Worm (Caenorhabditis elegans): Measurements from ENCODE around the gene ttr-33.

DNA sequence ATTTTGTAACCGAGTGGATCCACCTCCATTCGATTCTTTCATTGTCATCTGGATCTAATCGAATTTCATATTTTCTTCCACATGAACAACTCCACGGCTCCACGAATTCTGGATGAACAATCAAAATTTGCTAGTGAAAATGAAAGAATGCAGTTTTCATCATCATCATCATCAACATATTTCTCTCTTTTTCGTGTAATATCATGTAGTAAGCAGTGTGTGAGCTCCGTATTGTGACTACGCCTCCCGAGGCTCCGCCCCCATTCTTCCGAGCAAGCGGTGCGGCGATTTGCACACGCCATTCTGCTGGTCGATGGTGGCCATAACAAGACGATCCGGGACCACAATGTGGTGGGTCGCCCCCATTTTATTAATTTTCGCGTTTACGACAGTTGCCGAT lies 39.6 kb downstream of the ttr-33 start, which contains the start of gene ZK742.7:
- TF ChIP-seq unc-39 (tag; optimal IDR thresholded peaks at IDR 0.05) (no peak), elt-3 (tag; optimal IDR thresholded peaks at IDR 0.05) (no peak), nhr-12 (tag; optimal IDR thresholded peaks at IDR 0.05) (no peak), ztf-4 (tag; optimal IDR thresholded peaks at IDR 0.05) (no peak), aly-2 (tag; optimal IDR thresholded peaks at IDR 0.05) (no peak), peb-1 (tag; optimal IDR thresholded peaks at IDR 0.05) (no peak), unc-62 (GFP tag; optimal IDR thresholded peaks at IDR 0.05) (no peak), lin-13 (GFP tag; optimal IDR thresholded peaks at IDR 0.05) (no peak), mdl-1 (tag; optimal IDR thresholded peaks at IDR 0.05) (no peak), zag-1 (tag; optimal IDR thresholded peaks at IDR 0.05) (no peak), snpc-4 (tag; optimal IDR thresholded peaks at IDR 0.05) (no peak), nhr-77 (tag; optimal IDR thresholded peaks at IDR 0.05) (no peak)

Measured in whole organism, L2 larva.